Fruit fly (Drosophila melanogaster): Measurements from ENCODE around the gene CG31249.

DNA sequence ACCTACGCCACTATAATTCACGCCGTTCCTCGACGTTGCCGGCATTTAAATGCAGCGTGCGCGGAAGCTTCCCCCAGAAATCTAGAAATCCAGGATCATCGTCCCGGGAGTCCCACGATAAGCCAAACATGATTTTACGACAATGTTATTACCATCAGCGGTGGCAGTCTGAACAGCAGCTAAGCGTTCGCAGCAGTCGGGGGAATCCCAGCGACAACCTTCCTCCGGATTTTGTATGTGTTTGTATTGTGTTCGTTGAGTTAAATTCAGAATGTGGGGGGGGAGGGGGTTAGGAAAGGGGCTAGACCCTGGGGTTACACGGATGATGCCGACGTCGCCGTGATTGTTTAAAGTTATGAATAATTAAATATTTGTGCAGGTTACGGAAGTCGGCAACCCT, 42.9 kb downstream of the CG31249 start:
- TF ChIP-seq Dll (optimal IDR thresholded peaks at IDR 0.05) (no peak), usp (GFP tag; optimal IDR thresholded peaks at IDR 0.05) (no peak)

All from whole organism.